Worm (Caenorhabditis elegans) whole organism, L4 larva: ENCODE results near the gene swan-2.

Experiments
- ama-1 ChIP-seq: fragments of 150-350 bp; optimal IDR thresholded peaks from 2 replicates; lab custom pipeline; 2014; ENCODE audit warnings: inconsistent platforms, mixed read lengths
- nhr-25 ChIP-seq: sonication (generic microtip); optimal IDR thresholded peaks from 2 replicates; lab custom pipeline; 2017; ENCODE audit warnings: missing genetic modification characterization, mild to moderate bottlenecking, missing compliant biosample characterization, antibody characterized with exemption, moderate library complexity, borderline replicate concordance; ENCODE audit not compliant: insufficient read depth
- unc-62 ChIP-seq, 3 experiments: fragments of 150-350 bp in 1 of 3; sonication (generic microtip); optimal IDR thresholded peaks in 2 of 3; peaks in 1 of 3; 1 replicate in 1 of 3; 2 replicates in 2 of 3; lab custom pipeline; 2014 to 2017; ENCODE audit warnings: missing biosample characterization in 3 of 3, missing genetic modification characterization in 3 of 3, missing genetic modification reagents in 3 of 3, missing genotype in 1 of 3

DNA sequence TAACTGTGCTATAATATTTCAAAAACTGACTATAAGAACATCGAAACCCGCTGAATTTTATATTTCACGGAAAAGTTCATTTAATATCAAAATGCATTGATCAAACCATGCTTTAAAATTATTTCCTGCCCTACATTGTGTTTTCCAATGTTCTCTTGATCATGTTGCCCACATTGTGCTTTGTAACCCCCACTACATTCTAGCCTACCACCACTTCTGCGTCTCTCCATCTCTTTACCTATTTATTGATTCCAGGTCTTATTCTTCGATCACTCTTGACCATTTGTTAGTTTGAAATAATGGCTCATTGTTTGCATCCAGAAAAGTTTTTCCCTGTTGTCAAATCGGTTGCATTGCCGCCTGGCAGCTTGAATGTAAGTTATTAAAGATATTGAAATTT is 21.9 kb downstream of the swan-2 start, which contains the start of gene decr-1.1:
- TF ChIP-seq nhr-25 (no peak), unc-62 (GFP tag; optimal IDR thresholded peaks at IDR 0.05 in 1 of 2; lab: Kevin White, UChicago) (no peak), unc-62 (tag; optimal IDR thresholded peaks at IDR 0.05; lab: Kevin White, UChicago) (no peak), ama-1 (lab: Kevin White, UChicago) (no peak)
